Worm (Caenorhabditis elegans) whole organism, early embryonic: ENCODE results near the gene F57G4.1.

Experiments
- F13C5.2 ChIP-seq: sonication (generic microtip); optimal IDR thresholded peaks from 2 replicates; lab custom pipeline; 2017; ENCODE audit warnings: mild to moderate bottlenecking, missing genetic modification characterization, inconsistent platforms, missing compliant biosample characterization
- aly-1 ChIP-seq: sonication (generic microtip); optimal IDR thresholded peaks from 2 replicates; lab custom pipeline; 2016; ENCODE audit warnings: missing genetic modification characterization, missing compliant biosample characterization
- ama-1 ChIP-seq: fragments of 150-350 bp; optimal IDR thresholded peaks from 2 replicates; lab custom pipeline; 2014
- ceh-36 ChIP-seq: sonication (generic microtip); optimal IDR thresholded peaks from 2 replicates; lab custom pipeline; 2016; ENCODE audit warnings: missing genetic modification characterization, inconsistent platforms, missing compliant biosample characterization
- flt-1 ChIP-seq: fragments of 200-800 bp; sonication (Bioruptor generic); IDR thresholded peaks from 2 replicates; pipeline ENCODE4 v1.3.6; 2022; ENCODE audit warnings: missing genetic modification characterization, missing compliant biosample characterization
- hmbx-1 ChIP-seq: sonication (generic microtip); optimal IDR thresholded peaks from 2 replicates; lab custom pipeline; 2016; ENCODE audit warnings: mild to moderate bottlenecking, missing genetic modification characterization, missing compliant biosample characterization
- hmg-4 ChIP-seq: fragments of 200-800 bp; sonication (Bioruptor generic); optimal IDR thresholded peaks from 2 replicates; lab custom pipeline; 2018; ENCODE audit warnings: mild to moderate bottlenecking, missing genetic modification characterization, missing compliant biosample characterization
- hnd-1 ChIP-seq: sonication (generic microtip); optimal IDR thresholded peaks from 2 replicates; lab custom pipeline; 2016; ENCODE audit warnings: missing genetic modification characterization, missing compliant biosample characterization
- scrt-1 ChIP-seq: fragments of 200-800 bp; sonication (Bioruptor generic); IDR thresholded peaks from 2 replicates; pipeline ENCODE4 v1.3.6; 2022; ENCODE audit warnings: missing genetic modification characterization, missing compliant biosample characterization
- tbx-37 ChIP-seq: fragments of 200-800 bp; sonication (Bioruptor generic); conservative IDR thresholded peaks from 2 replicates; pipeline ENCODE4 v1.3.6; 2022; ENCODE audit warnings: missing genetic modification reagents, missing genetic modification characterization, missing compliant biosample characterization

ce11 chrV:17655205-17655604 lies 31.9 kb downstream of the F57G4.1 start:
- TF ChIP-seq ama-1 (lab: Kevin White, UChicago) (no peak), hmbx-1 (tag; lab: Kevin White, UChicago) (no peak), hnd-1 (tag; lab: Kevin White, UChicago) (no peak), ceh-36 (tag; lab: Kevin White, UChicago) (no peak), flt-1 (GFP tag; lab: Robert Waterston, UW) (no peak), aly-1 (tag; lab: Kevin White, UChicago) (no peak), scrt-1 (GFP tag; lab: Robert Waterston, UW) (no peak), F13C5.2 (no peak), hmg-4 (GFP tag; lab: Kevin White, UChicago) (no peak), tbx-37 (GFP tag; lab: Robert Waterston, UW) (no peak)
